Worm (Caenorhabditis elegans) whole organism, midembryonic: ENCODE results near the gene ctg-2.

Experiments
- T22C8.4 ChIP-seq: fragments of 200-800 bp; sonication (Bioruptor generic); IDR thresholded peaks from 2 replicates; pipeline ENCODE4 v1.3.6; 2022; ENCODE audit warnings: missing genetic modification characterization, missing compliant biosample characterization
- cog-1 ChIP-seq: sonication (generic microtip); optimal IDR thresholded peaks from 2 replicates; lab custom pipeline; 2016; ENCODE audit warnings: missing genetic modification characterization, missing compliant biosample characterization
- flt-1 ChIP-seq: fragments of 200-800 bp; sonication (Bioruptor generic); IDR thresholded peaks from 2 replicates; pipeline ENCODE4 v1.3.6; 2022; ENCODE audit warnings: missing genetic modification characterization, missing compliant biosample characterization
- klf-2 ChIP-seq: fragments of 200-800 bp; sonication (Bioruptor generic); conservative IDR thresholded peaks from 2 replicates; pipeline ENCODE4 v1.3.6; 2022; ENCODE audit warnings: missing genetic modification reagents, missing genetic modification characterization, missing compliant biosample characterization
- med-1 ChIP-seq: sonication (generic microtip); optimal IDR thresholded peaks from 2 replicates; lab custom pipeline; 2017; ENCODE audit warnings: missing genetic modification characterization, mild to moderate bottlenecking, missing compliant biosample characterization, antibody characterized with exemption, missing genetic modification reagents; ENCODE audit not compliant: insufficient read depth
- ref-1 ChIP-seq: fragments of 200-800 bp; sonication (Bioruptor generic); conservative IDR thresholded peaks from 2 replicates; pipeline ENCODE4 v1.3.6; 2022; ENCODE audit warnings: missing genetic modification reagents, missing genetic modification characterization, missing compliant biosample characterization
- tab-1 ChIP-seq: fragments of 200-800 bp; sonication (Bioruptor generic); IDR thresholded peaks from 2 replicates; pipeline ENCODE4 v1.3.6; 2022; ENCODE audit warnings: missing genetic modification characterization, missing compliant biosample characterization
- ztf-23 ChIP-seq: fragments of 200-800 bp; sonication (Bioruptor generic); IDR thresholded peaks from 2 replicates; pipeline ENCODE4 v1.3.6; 2022; ENCODE audit warnings: missing genetic modification reagents, missing genetic modification characterization, missing compliant biosample characterization
- ztf-29 ChIP-seq: fragments of 200-800 bp; sonication (Bioruptor generic); IDR thresholded peaks from 2 replicates; pipeline ENCODE4 v1.3.6; 2022; ENCODE audit warnings: missing genetic modification reagents, missing genetic modification characterization, missing compliant biosample characterization

ctg-2 gene

DNA sequence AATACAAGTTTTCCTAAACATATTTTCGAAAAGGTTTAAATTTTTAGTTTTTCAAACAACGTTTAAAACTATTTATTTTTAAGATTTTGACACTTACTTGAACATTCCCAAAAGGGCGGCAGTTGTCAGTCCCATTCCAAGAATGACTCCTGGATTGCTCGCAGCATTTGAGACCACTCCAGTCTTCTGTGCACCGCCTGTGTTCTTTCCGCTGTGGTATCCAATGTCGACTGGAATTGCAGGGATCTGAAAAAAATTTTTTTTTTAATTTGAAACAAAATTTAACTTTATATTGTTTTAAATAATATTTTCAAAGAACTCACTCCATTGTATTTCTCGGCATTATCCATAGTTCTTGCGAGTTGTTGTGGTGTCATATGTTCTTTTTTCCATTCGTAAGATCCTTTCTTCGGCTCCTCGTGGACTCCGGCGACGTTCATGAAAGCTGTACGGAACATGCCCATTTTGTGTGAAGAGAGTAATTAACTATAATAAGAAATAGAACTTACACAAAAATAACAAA lies 33.1 kb upstream of the ctg-2 start, which contains the start of gene M05D6.5:
TSS of gene M05D6.5 (minus strand) at position 473 of the 523 bp plus-strand sequence.
- TF ChIP-seq T22C8.4: no peak
- no peak for TF ChIP-seq ztf-29 (GFP tag; lab: Robert Waterston, UW)

- TF ChIP-seq flt-1 (GFP tag; lab: Robert Waterston, UW) (no peak), tab-1 (GFP tag; lab: Robert Waterston, UW) (no peak)
Measured at ce11 chrII:8483124-8483792, 31.6 kb upstream of the ctg-2 start.

DNA sequence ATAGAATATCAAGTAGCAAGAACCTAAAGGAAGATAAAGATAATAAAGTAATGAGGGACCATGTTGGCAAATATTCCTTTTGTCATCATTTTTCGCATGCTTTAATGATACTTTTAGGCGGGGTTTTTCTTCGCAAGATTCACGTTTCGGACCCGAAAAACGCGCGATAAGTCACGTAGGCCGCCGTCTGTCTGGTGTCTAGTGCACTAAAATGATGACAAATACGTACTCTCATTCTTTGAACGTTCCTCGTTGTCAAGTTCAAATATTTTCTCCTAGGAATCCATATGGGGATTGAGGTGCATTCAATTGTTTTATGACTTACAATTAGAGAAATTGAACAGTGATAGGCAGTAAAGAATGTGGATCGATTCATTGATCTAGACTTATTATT lies 31.1 kb upstream of the ctg-2 start, which contains the start of gene taap-1:
TSS of gene taap-1 (minus strand) at position 79 of the 394 bp plus-strand sequence.
- no peak for TF ChIP-seq ztf-23 (GFP tag; lab: Robert Waterston, UW)
- TF ChIP-seq flt-1 (GFP tag; lab: Robert Waterston, UW): no peak
- no peak for TF ChIP-seq tab-1 (GFP tag; lab: Robert Waterston, UW)
- TF ChIP-seq ztf-29 (GFP tag; lab: Robert Waterston, UW): no peak
- no peak for TF ChIP-seq T22C8.4
- TF ChIP-seq ref-1: no peak
- TF ChIP-seq klf-2 (GFP tag; lab: Robert Waterston, UW): no peak
- TF ChIP-seq cog-1 (tag; lab: Kevin White, UChicago): no peak

ce11 chrII:8484546-8484945 lies 30.3 kb upstream of the ctg-2 start:
- TF ChIP-seq ref-1 (no peak), ztf-29 (GFP tag; lab: Robert Waterston, UW) (no peak), ztf-23 (GFP tag; lab: Robert Waterston, UW) (no peak), T22C8.4 (no peak), klf-2 (GFP tag; lab: Robert Waterston, UW) (no peak), flt-1 (GFP tag; lab: Robert Waterston, UW) (no peak), tab-1 (GFP tag; lab: Robert Waterston, UW) (no peak), med-1 (no peak), cog-1 (tag; lab: Kevin White, UChicago) (no peak)

- TF ChIP-seq T22C8.4 (no peak), klf-2 (GFP tag; lab: Robert Waterston, UW) (no peak), ztf-29 (GFP tag; lab: Robert Waterston, UW) (no peak), ref-1 (no peak), med-1 (no peak)
Measured at ce11 chrII:8485603-8486002, 29.3 kb upstream of the ctg-2 start, which contains the start of gene gbh-2. Gene gbh-2 (plus strand): TSS chrII:8485879.

DNA sequence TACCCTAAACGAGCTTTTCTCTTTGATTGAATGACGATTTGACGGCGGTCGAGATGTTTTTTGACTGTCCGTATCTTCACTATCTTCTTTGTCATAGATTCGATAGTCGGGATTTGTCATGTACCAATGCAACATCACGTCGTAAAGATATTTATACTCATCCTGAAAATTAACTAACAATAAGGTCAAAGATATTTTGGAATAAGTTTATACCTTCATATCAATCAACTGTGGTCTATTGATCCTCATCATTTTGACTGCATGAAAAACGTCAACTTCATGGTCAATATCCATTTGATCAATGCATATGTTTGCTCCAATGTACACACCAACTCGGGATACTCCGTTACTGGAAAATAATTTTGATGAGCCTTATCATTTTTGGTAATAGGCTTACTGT lies 26.7 kb upstream of the ctg-2 start:
- no peak for TF ChIP-seq T22C8.4
- no peak for TF ChIP-seq ztf-29 (GFP tag; lab: Robert Waterston, UW)
- TF ChIP-seq tab-1 (GFP tag; lab: Robert Waterston, UW): no peak
- TF ChIP-seq klf-2 (GFP tag; lab: Robert Waterston, UW): no peak
- TF ChIP-seq flt-1 (GFP tag; lab: Robert Waterston, UW): no peak
- TF ChIP-seq ref-1: no peak
- no peak for TF ChIP-seq med-1
- TF ChIP-seq cog-1 (tag; lab: Kevin White, UChicago): no peak
- TF ChIP-seq ztf-23 (GFP tag; lab: Robert Waterston, UW): no peak

DNA sequence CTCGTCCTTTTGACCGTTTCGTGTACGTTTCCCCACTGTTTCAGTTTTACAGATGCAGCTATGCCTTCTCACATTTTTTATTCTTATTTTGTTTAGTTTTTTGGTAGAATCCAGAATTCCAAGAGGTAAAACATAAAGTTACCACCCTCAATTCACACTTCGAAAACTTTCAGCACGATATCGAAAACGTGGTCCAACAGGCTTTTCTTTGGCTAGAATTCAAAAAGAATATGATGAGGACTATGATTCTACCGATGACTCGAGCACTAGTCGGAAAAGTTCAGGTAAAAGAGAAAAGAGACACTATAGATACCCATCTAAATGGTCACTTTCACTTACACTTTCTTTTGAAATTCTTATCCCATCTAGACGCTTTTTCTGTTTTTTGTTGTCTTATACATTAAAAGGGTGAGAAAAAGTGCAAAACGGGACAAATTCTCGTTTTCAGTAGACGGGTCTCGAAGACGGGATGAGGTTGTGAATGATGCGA lies 20.6 kb upstream of the ctg-2 start, which contains the start of gene M05D6.9:
TSS of gene M05D6.9 (plus strand) at position 51 of the 490 bp plus-strand sequence.
- TF ChIP-seq flt-1 (GFP tag; lab: Robert Waterston, UW): no peak
- TF ChIP-seq cog-1 (tag; lab: Kevin White, UChicago): no peak
- no peak for TF ChIP-seq T22C8.4
- TF ChIP-seq ref-1: no peak
- no peak for TF ChIP-seq ztf-23 (GFP tag; lab: Robert Waterston, UW)

- TF ChIP-seq flt-1 (GFP tag; lab: Robert Waterston, UW) (no peak), ztf-29 (GFP tag; lab: Robert Waterston, UW) (no peak), cog-1 (tag; lab: Kevin White, UChicago) (no peak)
Measured at ce11 chrII:8496184-8496583, 18.7 kb upstream of the ctg-2 start.

DNA sequence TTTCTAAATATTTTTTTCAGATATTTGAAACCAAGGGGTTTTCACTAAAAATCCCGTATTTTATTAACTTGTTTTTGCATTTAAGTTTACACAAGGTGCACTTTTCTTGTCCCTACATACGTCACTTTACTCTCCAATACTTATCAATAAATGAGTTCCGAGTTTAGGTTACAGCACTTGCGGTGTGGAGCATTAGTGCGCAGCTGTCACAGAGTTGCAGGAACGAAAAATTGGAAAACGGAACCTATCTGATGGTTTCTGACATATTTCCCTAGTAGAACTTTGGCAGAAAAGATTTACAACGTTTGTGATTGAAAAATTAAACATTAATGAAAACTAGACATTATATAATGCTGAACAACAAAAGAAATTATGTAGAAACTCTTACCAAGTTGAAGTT lies 16.7 kb upstream of the ctg-2 start:
- TF ChIP-seq tab-1 (GFP tag; lab: Robert Waterston, UW) (no peak), flt-1 (GFP tag; lab: Robert Waterston, UW) (no peak), ztf-23 (GFP tag; lab: Robert Waterston, UW) (no peak), ztf-29 (GFP tag; lab: Robert Waterston, UW) (no peak), T22C8.4 (no peak), med-1 (no peak), klf-2 (GFP tag; lab: Robert Waterston, UW) (no peak), cog-1 (tag; lab: Kevin White, UChicago) (no peak), ref-1 (no peak)

ce11 chrII:8499021-8499420 lies 15.8 kb upstream of the ctg-2 start:
- no peak for TF ChIP-seq ztf-29 (GFP tag; lab: Robert Waterston, UW)
- no peak for TF ChIP-seq T22C8.4
- 0 out of 2 replicates have a peak, but pooled peaks have one; percentile 47 for TF ChIP-seq flt-1 (GFP tag; lab: Robert Waterston, UW)
